Fruit fly (Drosophila melanogaster) whole organism, embryonic: ENCODE measurements around the gene CG43233.

Experiments
- Awh ChIP-seq: fragments of 200-800 bp; sonication (Bioruptor generic); IDR thresholded peaks from 2 replicates; pipeline ENCODE4, ENCODE4 v1.3.6; 2022; ENCODE audit warnings: missing biosample characterization, missing genetic modification characterization
- Blimp-1 ChIP-seq: fragments of 200-800 bp; sonication (Bioruptor generic); optimal IDR thresholded peaks from 3 replicates; lab custom pipeline; 2018; ENCODE audit warnings: missing biosample characterization, missing genetic modification characterization, mild to moderate bottlenecking, moderate library complexity, missing genetic modification reagents
- CG10462 ChIP-seq: fragments of 200-800 bp; sonication (Bioruptor generic); optimal IDR thresholded peaks from 2 replicates; lab custom pipeline; 2016; ENCODE audit warnings: missing biosample characterization, missing genetic modification characterization
- CG10565 ChIP-seq: fragments of 200-800 bp; sonication (Bioruptor generic); optimal IDR thresholded peaks from 3 replicates; lab custom pipeline; 2016; ENCODE audit warnings: missing biosample characterization, mild to moderate bottlenecking, missing genetic modification characterization
- CG10979 ChIP-seq: fragments of 200-800 bp; sonication (Bioruptor generic); optimal IDR thresholded peaks from 2 replicates; lab custom pipeline; 2018; ENCODE audit warnings: missing biosample characterization, mild to moderate bottlenecking, missing genetic modification characterization, moderate library complexity
- CG12071 ChIP-seq: fragments of 200-800 bp; sonication (Bioruptor generic); optimal IDR thresholded peaks from 3 replicates; lab custom pipeline; 2018; ENCODE audit warnings: missing biosample characterization, mild to moderate bottlenecking, missing genetic modification characterization
- CG15269 ChIP-seq: fragments of 200-800 bp; sonication (Bioruptor generic); optimal IDR thresholded peaks from 2 replicates; lab custom pipeline; 2018; ENCODE audit warnings: missing biosample characterization, mild to moderate bottlenecking, missing genetic modification characterization, moderate library complexity
- CG15514 ChIP-seq: fragments of 200-800 bp; sonication (Bioruptor generic); optimal IDR thresholded peaks from 3 replicates; lab custom pipeline; 2017; ENCODE audit warnings: missing biosample characterization, missing genetic modification characterization, mild to moderate bottlenecking, moderate library complexity, missing genetic modification reagents
- CG15696 ChIP-seq: fragments of 200-800 bp; sonication (Bioruptor generic); optimal IDR thresholded peaks from 2 replicates; lab custom pipeline; 2019; ENCODE audit warnings: missing biosample characterization, mild to moderate bottlenecking, missing genetic modification characterization, moderate library complexity
- CG17612 ChIP-seq: fragments of 200-800 bp; sonication (Bioruptor generic); IDR thresholded peaks from 2 replicates; pipeline ENCODE4 v1.3.6; 2022; ENCODE audit warnings: missing biosample characterization, missing genetic modification characterization
- CG2129 ChIP-seq: fragments of 200-800 bp; sonication (Bioruptor generic); IDR thresholded peaks from 2 replicates; pipeline ENCODE4 v1.3.6; 2022; ENCODE audit warnings: missing biosample characterization, missing genetic modification characterization; ENCODE audit not compliant: partially characterized antibody
- CG2199 ChIP-seq: fragments of 200-800 bp; sonication (Bioruptor generic); IDR thresholded peaks from 3 replicates; pipeline ENCODE4 v1.3.6; 2022; ENCODE audit warnings: missing biosample characterization, missing genetic modification characterization
- CG2678 ChIP-seq: fragments of 200-800 bp; sonication (Bioruptor generic); optimal IDR thresholded peaks from 3 replicates; lab custom pipeline; 2019; ENCODE audit warnings: missing biosample characterization, mild to moderate bottlenecking, missing genetic modification characterization, moderate library complexity
- CG3065 ChIP-seq: fragments of 200-800 bp; sonication (Bioruptor generic); optimal IDR thresholded peaks from 2 replicates; lab custom pipeline; 2016; ENCODE audit warnings: missing biosample characterization, missing genetic modification characterization
- CG31441 ChIP-seq: fragments of 200-800 bp; sonication (Bioruptor generic); IDR thresholded peaks from 2 replicates; pipeline ENCODE4 v1.3.6; 2022; ENCODE audit warnings: missing biosample characterization, missing genetic modification characterization
- CG6765 ChIP-seq: fragments of 200-800 bp; sonication (Bioruptor generic); optimal IDR thresholded peaks from 3 replicates; lab custom pipeline; 2017; ENCODE audit warnings: missing biosample characterization, mild to moderate bottlenecking, missing genetic modification characterization
- CG7556 ChIP-seq: fragments of 200-800 bp; sonication (Bioruptor generic); optimal IDR thresholded peaks from 2 replicates; lab custom pipeline; 2017; ENCODE audit warnings: missing biosample characterization, mild to moderate bottlenecking, missing genetic modification characterization
- CG7928 ChIP-seq: fragments of 200-800 bp; sonication (Bioruptor generic); optimal IDR thresholded peaks from 2 replicates; lab custom pipeline; 2017; ENCODE audit warnings: missing biosample characterization, mild to moderate bottlenecking, missing genetic modification characterization
- CG8281 ChIP-seq: fragments of 200-800 bp; sonication (Bioruptor generic); optimal IDR thresholded peaks from 2 replicates; lab custom pipeline; 2018; ENCODE audit warnings: missing biosample characterization, mild to moderate bottlenecking, missing genetic modification characterization, moderate library complexity
- CG8478 ChIP-seq: fragments of >200 bp; optimal IDR thresholded peaks from 2 replicates; lab custom pipeline; 2018
- GATAe ChIP-seq: fragments of 200-800 bp; sonication (Bioruptor generic); conservative IDR thresholded peaks from 2 replicates; pipeline ENCODE4 v1.3.6; 2022; ENCODE audit warnings: missing biosample characterization, missing genetic modification characterization
- Kr ChIP-seq: fragments of 200-800 bp; sonication (Bioruptor generic); optimal IDR thresholded peaks from 2 replicates; lab custom pipeline; 2017; ENCODE audit warnings: missing biosample characterization, mild to moderate bottlenecking, missing genetic modification characterization
- Nf-YB ChIP-seq: fragments of 200-800 bp; sonication (Bioruptor generic); optimal IDR thresholded peaks from 3 replicates; lab custom pipeline; 2019; ENCODE audit warnings: missing biosample characterization, mild to moderate bottlenecking, missing genetic modification characterization, moderate library complexity
- NfI ChIP-seq: fragments of 200-800 bp; sonication (Bioruptor generic); optimal IDR thresholded peaks from 3 replicates; lab custom pipeline; 2018; ENCODE audit warnings: missing biosample characterization, mild to moderate bottlenecking, missing genetic modification characterization, moderate library complexity
- Ravus ChIP-seq: fragments of 200-800 bp; sonication (Bioruptor generic); IDR thresholded peaks from 2 replicates; pipeline ENCODE4 v1.3.6; 2022; ENCODE audit warnings: missing biosample characterization, missing genetic modification characterization
- Stat92E ChIP-seq, 3 experiments: fragments of >200 bp in 2 of 3; fragments of 200-800 bp in 1 of 3; sonication (Bioruptor generic) in 1 of 3; optimal IDR thresholded peaks; 2 replicates each; lab custom pipeline; 2017 to 2019; ENCODE audit warnings: missing biosample characterization in 3 of 3, missing genetic modification characterization in 3 of 3, mild to moderate bottlenecking in 1 of 3, moderate library complexity in 1 of 3
- Vsx1 ChIP-seq: fragments of 200-800 bp; sonication (Bioruptor generic); optimal IDR thresholded peaks from 2 replicates; lab custom pipeline; 2017; ENCODE audit warnings: missing biosample characterization, mild to moderate bottlenecking, missing genetic modification characterization, missing genetic modification reagents
- Xrp1 ChIP-seq: fragments of 200-800 bp; sonication (Bioruptor generic); IDR thresholded peaks from 2 replicates; pipeline ENCODE4 v1.3.6; 2022; ENCODE audit warnings: missing biosample characterization, missing genetic modification characterization
- ap ChIP-seq: fragments of 200-800 bp; sonication (Bioruptor generic); IDR thresholded peaks from 2 replicates; pipeline ENCODE4 v1.3.6; 2022; ENCODE audit warnings: missing biosample characterization, missing genetic modification characterization
- ase ChIP-seq: fragments of 200-800 bp; sonication (Bioruptor generic); IDR thresholded peaks from 3 replicates; pipeline ENCODE4 v1.3.6; 2022; ENCODE audit warnings: missing biosample characterization, missing genetic modification characterization
- az2 ChIP-seq: fragments of 200-800 bp; sonication (Bioruptor generic); optimal IDR thresholded peaks from 3 replicates; lab custom pipeline; 2016; ENCODE audit warnings: missing biosample characterization, missing genetic modification characterization
- bigmax ChIP-seq: fragments of 200-800 bp; sonication (Bioruptor generic); optimal IDR thresholded peaks from 2 replicates; lab custom pipeline; 2018; ENCODE audit warnings: missing biosample characterization, mild to moderate bottlenecking, missing genetic modification characterization
- crol ChIP-seq: fragments of 200-800 bp; sonication (Bioruptor generic); IDR thresholded peaks from 2 replicates; pipeline ENCODE4 v1.3.6; 2022; ENCODE audit warnings: missing biosample characterization, missing genetic modification characterization
- crp ChIP-seq, 2 experiments: fragments of 200-800 bp; sonication (Bioruptor generic); optimal IDR thresholded peaks; 2 replicates in 1 of 2; 3 replicates in 1 of 2; lab custom pipeline; 2017; ENCODE audit warnings: missing biosample characterization in 2 of 2, missing genetic modification characterization in 2 of 2, mild to moderate bottlenecking in 1 of 2, moderate library complexity in 1 of 2
- dimm ChIP-seq: fragments of 200-800 bp; sonication (Bioruptor generic); IDR thresholded peaks from 2 replicates; pipeline ENCODE4 v1.3.6; 2022; ENCODE audit warnings: missing biosample characterization, missing genetic modification characterization
- disco-r ChIP-seq: fragments of 200-800 bp; sonication (Bioruptor generic); optimal IDR thresholded peaks from 2 replicates; lab custom pipeline; 2016; ENCODE audit warnings: missing biosample characterization, missing genetic modification characterization
- dysf ChIP-seq: fragments of 200-800 bp; sonication (Bioruptor generic); IDR thresholded peaks from 3 replicates; pipeline ENCODE4 v1.3.6; 2022; ENCODE audit warnings: missing biosample characterization, missing genetic modification characterization
- eyg ChIP-seq: fragments of 200-800 bp; sonication (Bioruptor generic); optimal IDR thresholded peaks from 3 replicates; lab custom pipeline; 2016; ENCODE audit warnings: missing biosample characterization, missing genetic modification characterization
- fd64A ChIP-seq: fragments of 200-800 bp; sonication (Bioruptor generic); optimal IDR thresholded peaks from 3 replicates; lab custom pipeline; 2018; ENCODE audit warnings: missing biosample characterization, mild to moderate bottlenecking, missing genetic modification characterization
- gem ChIP-seq: fragments of 200-800 bp; sonication (Bioruptor generic); optimal IDR thresholded peaks from 2 replicates; lab custom pipeline; 2019; ENCODE audit warnings: missing biosample characterization, mild to moderate bottlenecking, missing genetic modification characterization, moderate library complexity
- kay ChIP-seq: fragments of 200-800 bp; sonication (Bioruptor generic); optimal IDR thresholded peaks from 2 replicates; lab custom pipeline; 2016; ENCODE audit warnings: missing biosample characterization, missing genetic modification characterization
- lilli ChIP-seq: fragments of 200-800 bp; sonication (Bioruptor generic); optimal IDR thresholded peaks from 3 replicates; lab custom pipeline; 2016; ENCODE audit warnings: missing biosample characterization, missing genetic modification characterization
- luna ChIP-seq: fragments of 200-800 bp; sonication (Bioruptor generic); optimal IDR thresholded peaks from 2 replicates; lab custom pipeline; 2016; ENCODE audit warnings: missing biosample characterization, missing genetic modification characterization
- maf-S ChIP-seq: fragments of 200-800 bp; sonication (Bioruptor generic); optimal IDR thresholded peaks from 2 replicates; lab custom pipeline; 2016; ENCODE audit warnings: missing biosample characterization, missing genetic modification characterization
- peb ChIP-seq: fragments of 200-800 bp; sonication (Bioruptor generic); IDR thresholded peaks from 2 replicates; pipeline ENCODE4 v1.3.6; 2022; ENCODE audit warnings: missing biosample characterization, missing genetic modification characterization
- prd ChIP-seq, 3 experiments: fragments of >200 bp in 2 of 3; fragments of 200-800 bp in 1 of 3; sonication (Bioruptor generic) in 1 of 3; optimal IDR thresholded peaks in 2 of 3; IDR thresholded peaks in 1 of 3; 2 replicates in 2 of 3; 3 replicates in 1 of 3; pipeline versions ENCODE4 v1.3.6 to Lab custom; 2017 to 2022; ENCODE audit warnings: missing biosample characterization in 1 of 3, missing genetic modification characterization in 1 of 3
- sim ChIP-seq: fragments of 200-800 bp; sonication (Bioruptor generic); IDR thresholded peaks from 2 replicates; pipeline ENCODE4 v1.3.6; 2022; ENCODE audit warnings: missing biosample characterization, missing genetic modification characterization
- tup ChIP-seq: fragments of 200-800 bp; sonication (Bioruptor generic); optimal IDR thresholded peaks from 2 replicates; lab custom pipeline; 2016; ENCODE audit warnings: missing biosample characterization, mild to moderate bottlenecking, missing genetic modification characterization, moderate library complexity
- usp ChIP-seq: fragments of >200 bp; optimal IDR thresholded peaks from 2 replicates; lab custom pipeline; 2017; ENCODE audit warnings: missing biosample characterization, missing genetic modification characterization
- yki ChIP-seq: fragments of >200 bp; optimal IDR thresholded peaks from 3 replicates; lab custom pipeline; 2018

CG43233 gene

dm6 chr2L:20478549-20479238 lies 5.5 kb upstream of the CG43233 start (continued):
- TF ChIP-seq CG15269 (tag; lab: Kevin White, UChicago) (no peak), Xrp1 (GFP tag; lab: Robert Waterston, UW) (peak; percentile 32; the same call in 1 of the 2 replicates), CG17612 (GFP tag; lab: Robert Waterston, UW) (no peak), NfI (GFP tag; lab: Kevin White, UChicago) (no peak), gem (tag; lab: Kevin White, UChicago) (peak; percentile 73), CG8478 (lab: Kevin White, UChicago) (no peak), CG10979 (peak; percentile 47), maf-S (no peak), yki (lab: Kevin White, UChicago) (no peak), Nf-YB (GFP tag; lab: Kevin White, UChicago) (no peak), CG12071 (GFP tag; lab: Kevin White, UChicago) (no peak), crol (GFP tag; lab: Robert Waterston, UW) (peak; percentile 76), CG15514 (no peak), CG10462 (GFP tag; lab: Kevin White, UChicago) (no peak), CG6765 (GFP tag; lab: Kevin White, UChicago) (no peak), az2 (GFP tag; lab: Kevin White, UChicago) (peak; percentile 6), Blimp-1 (GFP tag; lab: Kevin White, UChicago) (peak; percentile 28), CG7928 (GFP tag; lab: Kevin White, UChicago) (no peak), dimm (no peak), ap (GFP tag; lab: Robert Waterston, UW) (no peak), usp (GFP tag; lab: Kevin White, UChicago) (no peak), Kr (GFP tag; lab: Kevin White, UChicago) (no peak), CG2199 (no peak), eyg (GFP tag; lab: Kevin White, UChicago) (no peak), Stat92E (GFP tag; optimal IDR thresholded peaks at IDR 0.05; lab: Kevin White, UChicago) (no peak), CG10565 (no peak), CG3065 (no peak), ase (GFP tag; lab: Robert Waterston, UW) (no peak), fd64A (GFP tag; lab: Kevin White, UChicago) (no peak), Ravus (GFP tag; lab: Robert Waterston, UW) (no peak), CG31441 (GFP tag; lab: Robert Waterston, UW) (peak; percentile 57; the same call in 1 of the 2 replicates), Vsx1 (no peak), CG15696 (no peak), GATAe (GFP tag; lab: Robert Waterston, UW) (no peak), prd (optimal IDR thresholded peaks at IDR 0.05; lab: Kevin White, UChicago) (no peak), prd (GFP tag; IDR thresholded peaks at IDR 0.05; lab: Robert Waterston, UW) (peak; percentile 21; the same call in 1 of the 3 replicates), luna (GFP tag; lab: Kevin White, UChicago) (no peak), CG2678 (peak; percentile 41), bigmax (no peak), kay (no peak), CG2129 (GFP tag; lab: Robert Waterston, UW) (no peak), dysf (GFP tag; lab: Robert Waterston, UW) (0 out of 3 replicates have a peak, but pooled peaks have one; percentile 29), disco-r (no peak), crp (GFP tag; optimal IDR thresholded peaks at IDR 0.05; lab: Kevin White, UChicago) (no peak), CG8281 (tag; lab: Kevin White, UChicago) (no peak), sim (GFP tag; lab: Robert Waterston, UW) (no peak), tup (GFP tag; lab: Kevin White, UChicago) (no peak), Awh (GFP tag; lab: Robert Waterston, UW) (no peak), peb (GFP tag; lab: Robert Waterston, UW) (no peak), CG7556 (GFP tag; lab: Kevin White, UChicago) (peak; percentile 21), lilli (no peak)
